Worm (Caenorhabditis elegans) whole organism, L1 larva: ENCODE results near the gene his-35.
A peak's percentile ranks its signal among the peaks of the same experiment; 100 is the strongest.

ENCODE experiments used
- C04F5.9 ChIP-seq: sonication (generic microtip); optimal IDR thresholded peaks from 2 replicates; lab custom pipeline; 2016; ENCODE audit warnings: missing genetic modification characterization, missing compliant biosample characterization
- C16A3.4 ChIP-seq: fragments of 150-350 bp; optimal IDR thresholded peaks from 2 replicates; lab custom pipeline; 2014; ENCODE audit warnings: missing biosample characterization, missing genetic modification characterization
- F16B12.6 ChIP-seq: fragments of 150-350 bp; optimal IDR thresholded peaks from 2 replicates; lab custom pipeline; 2014; ENCODE audit warnings: missing biosample characterization, missing genetic modification characterization
- aly-2 ChIP-seq: fragments of 150-350 bp; optimal IDR thresholded peaks from 2 replicates; lab custom pipeline; 2014; ENCODE audit warnings: missing biosample characterization, missing genetic modification characterization
- ama-1 ChIP-seq: fragments of 150-350 bp; optimal IDR thresholded peaks from 2 replicates; lab custom pipeline; 2014
- blmp-1 ChIP-seq: fragments of 150-350 bp; optimal IDR thresholded peaks from 2 replicates; lab custom pipeline; 2014; ENCODE audit warnings: missing biosample characterization, missing genetic modification characterization
- ceh-82 ChIP-seq, 3 experiments: fragments of 150-350 bp in 1 of 3; sonication (generic microtip) in 2 of 3; optimal IDR thresholded peaks; 2 replicates each; lab custom pipeline; 2014 to 2017; ENCODE audit warnings: missing biosample characterization in 3 of 3, missing genetic modification characterization in 3 of 3
- ceh-90 ChIP-seq: sonication (generic microtip); optimal IDR thresholded peaks from 2 replicates; lab custom pipeline; 2016; ENCODE audit warnings: missing genetic modification characterization, missing compliant biosample characterization
- dpl-1 ChIP-seq, 3 experiments: fragments of 150-350 bp in 2 of 3; sonication (generic microtip) in 1 of 3; optimal IDR thresholded peaks; 2 replicates each; lab custom pipeline; 2014 to 2017; ENCODE audit warnings: missing biosample characterization in 3 of 3, missing genetic modification characterization in 3 of 3, missing genetic modification reagents in 3 of 3
- dsc-1 ChIP-seq: sonication (generic microtip); optimal IDR thresholded peaks from 2 replicates; lab custom pipeline; 2016; ENCODE audit warnings: mild to moderate bottlenecking, missing genetic modification characterization, missing compliant biosample characterization
- efl-3 ChIP-seq: fragments of 200-800 bp; sonication (Bioruptor generic); optimal IDR thresholded peaks from 2 replicates; lab custom pipeline; 2018; ENCODE audit warnings: mild to moderate bottlenecking, missing genetic modification characterization, missing compliant biosample characterization
- egl-13 ChIP-seq: sonication (generic microtip); optimal IDR thresholded peaks from 2 replicates; lab custom pipeline; 2016; ENCODE audit warnings: missing genotype, missing genetic modification reagents, missing genetic modification characterization, missing compliant biosample characterization
- elt-3 ChIP-seq, 6 experiments: fragments of 150-350 bp in 1 of 6; sonication (generic microtip); optimal IDR thresholded peaks; 2 replicates each; lab custom pipeline; 2017 to 2018; ENCODE audit warnings: missing biosample characterization in 6 of 6, missing genetic modification characterization in 6 of 6, inconsistent platforms in 1 of 6
- fkh-4 ChIP-seq: sonication (generic microtip); optimal IDR thresholded peaks from 2 replicates; lab custom pipeline; 2016; ENCODE audit warnings: missing compliant biosample characterization, missing genetic modification characterization, borderline replicate concordance
- grh-1 ChIP-seq: fragments of 200-800 bp; sonication (Bioruptor generic); IDR thresholded peaks from 2 replicates; pipeline ENCODE4 v1.3.6; 2022; ENCODE audit warnings: missing genetic modification reagents, missing genetic modification characterization, missing compliant biosample characterization
- hlh-17 ChIP-seq: fragments of 200-800 bp; sonication (Bioruptor generic); optimal IDR thresholded peaks from 2 replicates; lab custom pipeline; 2018; ENCODE audit warnings: missing genetic modification characterization, mild to moderate bottlenecking, missing compliant biosample characterization, moderate library complexity, borderline replicate concordance
- irx-1 ChIP-seq: sonication (generic microtip); optimal IDR thresholded peaks from 2 replicates; lab custom pipeline; 2016; ENCODE audit warnings: missing genetic modification characterization, missing compliant biosample characterization
- lin-13 ChIP-seq: fragments of 150-350 bp; optimal IDR thresholded peaks from 2 replicates; lab custom pipeline; 2014; ENCODE audit warnings: missing biosample characterization, missing genetic modification reagents, missing genetic modification characterization
- lin-14 ChIP-seq: fragments of 200-800 bp; sonication (Bioruptor generic); optimal IDR thresholded peaks from 2 replicates; lab custom pipeline; 2018; ENCODE audit warnings: mild to moderate bottlenecking, missing genetic modification characterization, moderate library complexity, missing compliant biosample characterization
- lin-15B ChIP-seq: fragments of 150-350 bp; sonication (generic microtip); optimal IDR thresholded peaks from 3 replicates; lab custom pipeline; 2014; ENCODE audit warnings: missing biosample characterization, missing genetic modification characterization
- lin-35 ChIP-seq, 2 experiments: fragments of 150-350 bp; optimal IDR thresholded peaks; 2 replicates each; lab custom pipeline; 2014; ENCODE audit warnings: missing biosample characterization in 2 of 2, missing genetic modification characterization in 2 of 2, missing genetic modification reagents in 2 of 2
- lir-3 ChIP-seq: sonication (generic microtip); optimal IDR thresholded peaks from 2 replicates; lab custom pipeline; 2016; ENCODE audit warnings: mild to moderate bottlenecking, missing genetic modification characterization, moderate library complexity, missing compliant biosample characterization; ENCODE audit not compliant: poor library complexity
- mab-9 ChIP-seq: fragments of 200-800 bp; sonication (Bioruptor generic); IDR thresholded peaks from 2 replicates; pipeline ENCODE4 v1.3.6; 2022; ENCODE audit warnings: missing genetic modification reagents, missing genetic modification characterization, missing compliant biosample characterization
- mdl-1 ChIP-seq, 2 experiments: fragments of 150-350 bp; optimal IDR thresholded peaks; 2 replicates each; lab custom pipeline; 2014 to 2017; ENCODE audit warnings: missing biosample characterization in 2 of 2, missing genetic modification characterization in 2 of 2, inconsistent platforms in 1 of 2
- mef-2 ChIP-seq: fragments of 150-350 bp; optimal IDR thresholded peaks from 2 replicates; lab custom pipeline; 2014; ENCODE audit warnings: missing biosample characterization, missing genetic modification characterization
- mep-1 ChIP-seq: fragments of 150-350 bp; optimal IDR thresholded peaks from 2 replicates; lab custom pipeline; 2014; ENCODE audit warnings: missing biosample characterization, missing genetic modification characterization
- nhr-19 ChIP-seq: fragments of 200-800 bp; sonication (Bioruptor generic); conservative IDR thresholded peaks from 2 replicates; pipeline ENCODE4 v1.3.6; 2022; ENCODE audit warnings: missing genetic modification characterization, missing compliant biosample characterization
- nhr-20 ChIP-seq: sonication (generic microtip); optimal IDR thresholded peaks from 2 replicates; lab custom pipeline; 2016; ENCODE audit warnings: mild to moderate bottlenecking, missing genetic modification characterization, missing compliant biosample characterization
- nhr-237 ChIP-seq: fragments of 150-350 bp; optimal IDR thresholded peaks from 2 replicates; lab custom pipeline; 2014; ENCODE audit warnings: missing biosample characterization, missing genetic modification characterization
- nhr-71 ChIP-seq: sonication (generic microtip); optimal IDR thresholded peaks from 2 replicates; lab custom pipeline; 2016; ENCODE audit warnings: mild to moderate bottlenecking, missing genetic modification characterization, moderate library complexity, missing compliant biosample characterization
- nhr-76 ChIP-seq: sonication (generic microtip); optimal IDR thresholded peaks from 2 replicates; lab custom pipeline; 2017; ENCODE audit warnings: missing biosample characterization, missing genetic modification characterization
- nhr-77 ChIP-seq: fragments of 150-350 bp; optimal IDR thresholded peaks from 2 replicates; lab custom pipeline; 2014; ENCODE audit warnings: missing biosample characterization, missing genetic modification characterization
- nhr-85 ChIP-seq: sonication (generic microtip); peaks from one replicate; lab custom pipeline; 2016; ENCODE audit warnings: missing genetic modification characterization, inconsistent platforms, missing compliant biosample characterization
- nhr-90 ChIP-seq: sonication (generic microtip); optimal IDR thresholded peaks from 2 replicates; lab custom pipeline; 2016; ENCODE audit warnings: mild to moderate bottlenecking, missing genetic modification characterization, missing compliant biosample characterization; ENCODE audit not compliant: poor library complexity
- pag-3 ChIP-seq: sonication (generic microtip); optimal IDR thresholded peaks from 2 replicates; lab custom pipeline; 2017; ENCODE audit warnings: missing genetic modification characterization, mild to moderate bottlenecking, missing compliant biosample characterization, antibody characterized with exemption, borderline replicate concordance; ENCODE audit not compliant: insufficient read depth
- rnt-1 ChIP-seq: sonication (generic microtip); optimal IDR thresholded peaks from 2 replicates; lab custom pipeline; 2016; ENCODE audit warnings: mild to moderate bottlenecking, missing genetic modification characterization, moderate library complexity, missing compliant biosample characterization
- skn-1 ChIP-seq: fragments of 150-350 bp; optimal IDR thresholded peaks from 2 replicates; lab custom pipeline; 2014; ENCODE audit warnings: missing biosample characterization, missing genetic modification characterization
- snpc-4 ChIP-seq: fragments of 150-350 bp; optimal IDR thresholded peaks from 2 replicates; lab custom pipeline; 2014; ENCODE audit warnings: missing biosample characterization, missing genetic modification characterization
- snu-23 ChIP-seq: sonication (generic microtip); optimal IDR thresholded peaks from 2 replicates; lab custom pipeline; 2016; ENCODE audit warnings: missing genetic modification characterization, missing compliant biosample characterization
- sox-4 ChIP-seq: sonication (generic microtip); optimal IDR thresholded peaks from 2 replicates; lab custom pipeline; 2016; ENCODE audit warnings: missing genetic modification characterization, missing compliant biosample characterization
- sup-37 ChIP-seq: fragments of 200-800 bp; sonication (Bioruptor generic); optimal IDR thresholded peaks from 2 replicates; lab custom pipeline; 2018; ENCODE audit warnings: mild to moderate bottlenecking, missing genetic modification characterization, missing compliant biosample characterization
- swsn-7 ChIP-seq: sonication (generic microtip); optimal IDR thresholded peaks from 2 replicates; lab custom pipeline; 2016; ENCODE audit warnings: missing genetic modification characterization, missing compliant biosample characterization
- tbx-2 ChIP-seq: sonication (generic microtip); optimal IDR thresholded peaks from 2 replicates; lab custom pipeline; 2016; ENCODE audit warnings: missing genetic modification characterization, missing compliant biosample characterization
- unc-130 ChIP-seq: fragments of 150-350 bp; optimal IDR thresholded peaks from 2 replicates; lab custom pipeline; 2017; ENCODE audit warnings: missing biosample characterization, missing genetic modification characterization, inconsistent platforms
- unc-30 ChIP-seq: sonication (generic microtip); optimal IDR thresholded peaks from 2 replicates; lab custom pipeline; 2017; ENCODE audit warnings: missing biosample characterization, missing genetic modification characterization
- vab-15 ChIP-seq: sonication (generic microtip); optimal IDR thresholded peaks from 2 replicates; lab custom pipeline; 2017; ENCODE audit warnings: missing genotype, mild to moderate bottlenecking, missing genetic modification characterization, missing compliant biosample characterization
- xbp-1 ChIP-seq: sonication (generic microtip); optimal IDR thresholded peaks from 2 replicates; lab custom pipeline; 2016; ENCODE audit warnings: missing genetic modification characterization, missing compliant biosample characterization
- zip-4 ChIP-seq: fragments of 200-800 bp; sonication (Bioruptor generic); optimal IDR thresholded peaks from 2 replicates; lab custom pipeline; 2018; ENCODE audit warnings: mild to moderate bottlenecking, missing genetic modification characterization, moderate library complexity, missing compliant biosample characterization

Gene his-35

ce11 chrV:9516280-9516679 lies 28.8 kb downstream of the his-35 start (continued):
- TF ChIP-seq grh-1 (GFP tag; lab: Robert Waterston, UW) (peak; percentile 53; the same call in 1 of the 2 replicates), pag-3 (tag; lab: Kevin White, UChicago) (no peak), lin-35 (GFP tag; optimal IDR thresholded peaks at IDR 0.05; lab: Kevin White, UChicago) (peak in 1 of 2 experiments; percentile 86), mef-2 (tag; lab: Kevin White, UChicago) (no peak), snu-23 (GFP tag; lab: Kevin White, UChicago) (peak; percentile 79), sox-4 (tag; lab: Kevin White, UChicago) (peak; percentile 17), mab-9 (GFP tag; lab: Robert Waterston, UW) (peak; percentile 48; the same call in 1 of the 2 replicates), nhr-85 (tag; lab: Kevin White, UChicago) (peak; percentile 97), irx-1 (tag; lab: Kevin White, UChicago) (peak; percentile 34), dpl-1 (GFP tag; optimal IDR thresholded peaks at IDR 0.05; lab: Kevin White, UChicago) (peak in 1 of 3 experiments; percentile 58), nhr-20 (tag; lab: Kevin White, UChicago) (peak; percentile 94), lir-3 (peak; percentile 39), nhr-237 (no peak), tbx-2 (peak; percentile 78), unc-30 (tag; lab: Kevin White, UChicago) (no peak), efl-3 (GFP tag; lab: Kevin White, UChicago) (no peak), mdl-1 (tag; optimal IDR thresholded peaks at IDR 0.05; lab: Kevin White, UChicago) (peak in 1 of 2 experiments; percentile 85), aly-2 (no peak), ceh-90 (tag; lab: Kevin White, UChicago) (no peak), C16A3.4 (tag; lab: Kevin White, UChicago) (peak; percentile 70), rnt-1 (tag; lab: Kevin White, UChicago) (no peak), lin-13 (GFP tag; lab: Kevin White, UChicago) (peak; percentile 36), sup-37 (GFP tag; lab: Kevin White, UChicago) (no peak), elt-3 (tag; optimal IDR thresholded peaks at IDR 0.05; lab: Kevin White, UChicago) (peak; percentile 33 to 100 (median 90)), nhr-71 (tag; lab: Kevin White, UChicago) (peak; percentile 89), ama-1 (lab: Kevin White, UChicago) (peak; percentile 41), nhr-19 (GFP tag; lab: Robert Waterston, UW) (peak; percentile 95)
- TF ChIP-seq, all 84 proteins: peak for 31

ce11 chrV:9513590-9513989 lies 31.5 kb downstream of the his-35 start, which contains the start of gene eif-2Bdelta:
Gene eif-2Bdelta, plus strand, starts transcription at chrV:9513824.
- no peak for TF ChIP-seq vab-15 (tag; lab: Kevin White, UChicago)
- peak; percentile 79 for TF ChIP-seq snu-23 (GFP tag; lab: Kevin White, UChicago)
- no peak for TF ChIP-seq nhr-77 (tag; lab: Kevin White, UChicago)
- TF ChIP-seq lin-35 (GFP tag; optimal IDR thresholded peaks at IDR 0.05; lab: Kevin White, UChicago), result peak; percentile 49 to 76
- no peak for TF ChIP-seq hlh-17
- TF ChIP-seq C16A3.4 (tag; lab: Kevin White, UChicago), result peak; percentile 39
- TF ChIP-seq sox-4 (tag; lab: Kevin White, UChicago), result peak; percentile 63
- TF ChIP-seq nhr-71 (tag; lab: Kevin White, UChicago), result peak; percentile 83
- TF ChIP-seq ceh-90 (tag; lab: Kevin White, UChicago), result peak; percentile 9
- no peak for TF ChIP-seq nhr-76
- TF ChIP-seq egl-13 (tag; lab: Kevin White, UChicago), result peak; percentile 45
- TF ChIP-seq aly-2, result no peak
- peak; percentile 76 for TF ChIP-seq swsn-7 (tag; lab: Kevin White, UChicago)
- peak; percentile 76 for TF ChIP-seq rnt-1 (tag; lab: Kevin White, UChicago)
- peak; percentile 70 for TF ChIP-seq nhr-20 (tag; lab: Kevin White, UChicago)
- peak in 1 of 2 experiments; percentile 26 for TF ChIP-seq mdl-1 (tag; optimal IDR thresholded peaks at IDR 0.05; lab: Kevin White, UChicago)
- peak; percentile 29 for TF ChIP-seq skn-1 (tag; lab: Kevin White, UChicago)
- peak; percentile 27 for TF ChIP-seq zip-4 (GFP tag; lab: Kevin White, UChicago)
- peak; percentile 76 for TF ChIP-seq irx-1 (tag; lab: Kevin White, UChicago)
- no peak for TF ChIP-seq unc-130 (tag; lab: Kevin White, UChicago)
- peak; percentile 75 for TF ChIP-seq xbp-1
- TF ChIP-seq tbx-2, result peak; percentile 75
- peak; percentile 90 for TF ChIP-seq mep-1 (tag; lab: Kevin White, UChicago)
- peak; percentile 54 for TF ChIP-seq snpc-4
- TF ChIP-seq blmp-1 (tag; lab: Kevin White, UChicago), result peak; percentile 52
- peak; percentile 78 for TF ChIP-seq dsc-1 (tag; lab: Kevin White, UChicago)
- TF ChIP-seq fkh-4 (tag; lab: Kevin White, UChicago), result no peak
- TF ChIP-seq F16B12.6, result no peak
- no peak for TF ChIP-seq pag-3 (tag; lab: Kevin White, UChicago)
- peak; percentile 80 for TF ChIP-seq nhr-85 (tag; lab: Kevin White, UChicago)
- peak; percentile 15 for TF ChIP-seq C04F5.9
- TF ChIP-seq nhr-90 (tag; lab: Kevin White, UChicago), result peak; percentile 74
- no peak for TF ChIP-seq lin-15B
- no peak for TF ChIP-seq lin-13 (GFP tag; lab: Kevin White, UChicago)
- peak; percentile 72 for TF ChIP-seq lin-14 (GFP tag; lab: Kevin White, UChicago)
- TF ChIP-seq ceh-82 (tag; optimal IDR thresholded peaks at IDR 0.05; lab: Kevin White, UChicago), result peak; percentile 20 to 45 (median 45)
